Worm (Caenorhabditis elegans): ENCODE data around the gene Y67A10A.11.
"Not testable (repeated sequence)": the region's sequence is repeated elsewhere in the genome, so short reads cannot be mapped to it uniquely, and the experiment has no call there.

Gene Y67A10A.11

ce11 chrIV:14343756-14344155 is 4.0 kb downstream of the Y67A10A.11 start, which contains the start of gene srlf-28:
Gene srlf-28 (minus strand): TSS chrIV:14343856.
- TF ChIP-seq nhr-237 (tag; optimal IDR thresholded peaks at IDR 0.05) (no peak), tbx-8 (GFP tag; optimal IDR thresholded peaks at IDR 0.05) (no peak), unc-120 (tag; optimal IDR thresholded peaks at IDR 0.05; ENCODE audit: poor library complexity, severe bottlenecking) (no peak), unc-39 (tag; optimal IDR thresholded peaks at IDR 0.05) (no peak)

DNA sequence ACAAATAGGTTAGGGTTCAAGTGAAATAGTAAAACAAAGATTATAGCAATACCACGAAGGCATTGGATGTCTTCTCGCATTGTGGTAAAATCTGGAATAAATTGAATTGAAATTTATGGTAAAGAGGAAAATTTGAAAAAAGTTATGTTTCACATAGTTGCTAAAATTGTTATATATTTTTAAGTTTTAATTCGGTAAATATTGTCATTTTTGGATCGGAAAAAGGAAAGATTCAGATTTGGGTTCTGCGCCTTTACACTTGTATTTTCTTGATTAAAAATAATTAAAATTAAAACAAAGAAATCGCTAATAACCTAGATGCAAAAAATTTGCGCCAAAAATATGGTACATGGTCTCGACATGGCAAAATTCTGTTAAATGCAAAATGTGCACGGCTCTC is 10.9 kb downstream of the Y67A10A.11 start, which contains the start of gene oac-56:
oac-56 (minus strand) TSS at position 101 of the 400 bp plus-strand sequence.
- TF ChIP-seq nhr-12 (tag; optimal IDR thresholded peaks at IDR 0.05): no peak
- TF ChIP-seq unc-62 (GFP tag; optimal IDR thresholded peaks at IDR 0.05): no peak
- no peak for TF ChIP-seq elt-3 (tag; optimal IDR thresholded peaks at IDR 0.05)

ce11 chrIV:14356120-14356519 is 16.4 kb downstream of the Y67A10A.11 start:
- TF ChIP-seq hlh-1 (tag; optimal IDR thresholded peaks at IDR 0.05): peak; percentile 48
- no peak for TF ChIP-seq nhr-2 (tag; optimal IDR thresholded peaks at IDR 0.05)
- TF ChIP-seq nhr-28 (tag; optimal IDR thresholded peaks at IDR 0.05): no peak
- TF ChIP-seq mls-2 (tag; optimal IDR thresholded peaks at IDR 0.05): no peak
- TF ChIP-seq unc-62 (GFP tag; optimal IDR thresholded peaks at IDR 0.05): peak; percentile 44
- peak; percentile 87 for TF ChIP-seq ces-1 (GFP tag; optimal IDR thresholded peaks at IDR 0.05)
- peak; percentile 7 for TF ChIP-seq pha-4 (tag; optimal IDR thresholded peaks at IDR 0.05)

DNA sequence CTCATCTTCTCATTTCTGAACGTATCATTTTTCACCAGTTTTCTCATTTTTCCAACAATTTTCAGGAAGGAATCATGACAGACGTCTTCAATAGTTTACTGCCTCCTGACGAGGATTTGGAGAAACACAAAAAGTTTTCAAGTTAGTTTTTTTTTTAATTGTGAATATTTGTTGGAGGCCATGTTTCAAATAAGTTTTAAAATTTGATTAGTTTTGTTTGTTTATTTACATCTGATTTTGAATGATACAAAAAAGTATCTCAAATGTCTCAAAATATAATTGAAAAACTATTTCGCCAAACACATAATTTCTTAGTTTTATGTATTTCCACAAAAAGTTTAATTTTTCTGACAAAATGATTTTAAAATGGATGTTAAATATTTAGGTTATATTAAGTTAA is 21.4 kb downstream of the Y67A10A.11 start, which contains the start of gene ssu-2:
ssu-2 (plus strand) TSS at position 59 of the 400 bp plus-strand sequence.
- TF ChIP-seq nhr-12 (tag; optimal IDR thresholded peaks at IDR 0.05): no peak
- TF ChIP-seq ham-2 (GFP tag; optimal IDR thresholded peaks at IDR 0.05): no peak

DNA sequence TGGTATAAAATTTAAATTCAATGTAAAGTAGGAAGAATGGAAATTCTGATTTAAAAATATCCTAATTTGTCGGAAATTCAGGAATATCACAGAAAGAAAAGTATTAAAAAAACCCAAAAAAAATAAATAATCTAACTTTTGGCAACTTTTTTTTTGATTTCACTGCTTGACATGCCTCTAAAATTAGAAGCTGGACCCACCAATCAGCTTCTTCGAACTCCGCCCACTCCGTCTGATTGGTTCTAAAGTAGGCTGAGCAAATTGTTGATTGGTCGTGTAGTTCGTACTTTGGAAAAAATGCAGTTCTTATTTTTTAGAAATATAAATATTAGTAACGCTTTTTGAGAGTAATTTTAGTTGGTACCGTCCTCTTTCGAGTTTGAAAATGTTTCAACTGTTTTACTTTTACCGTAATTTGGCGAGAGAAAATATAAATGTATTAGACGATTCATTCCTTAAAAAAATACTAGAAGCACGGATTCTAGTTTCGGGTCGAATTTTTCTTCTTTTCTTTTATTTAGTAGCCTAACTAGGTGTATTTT is 26.2 kb downstream of the Y67A10A.11 start:
- TF ChIP-seq ceh-83 (GFP tag; optimal IDR thresholded peaks at IDR 0.05) (no peak), tbx-8 (GFP tag; optimal IDR thresholded peaks at IDR 0.05) (no peak)

DNA sequence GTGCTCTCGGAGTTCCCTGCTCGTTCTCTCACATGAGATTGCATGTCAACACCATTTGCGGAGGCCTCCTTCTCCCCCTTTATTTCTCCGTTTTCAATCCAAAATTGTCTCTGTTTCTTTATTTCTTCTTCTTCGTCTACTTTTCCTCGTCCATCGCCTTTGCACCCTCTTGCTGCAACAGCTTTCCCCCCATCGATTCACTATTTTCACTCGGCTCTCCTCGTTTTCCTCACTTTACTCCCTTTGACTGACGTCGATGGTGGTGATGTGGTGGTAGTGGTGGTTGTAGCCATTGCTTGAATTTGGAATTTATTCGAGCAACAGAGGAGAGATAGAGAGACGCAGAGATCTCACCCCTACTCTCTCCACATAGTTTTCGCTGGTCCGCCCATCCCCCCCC is 31.9 kb downstream of the Y67A10A.11 start:
- TF ChIP-seq bed-3 (GFP tag; optimal IDR thresholded peaks at IDR 0.05) (no peak), mep-1 (tag; optimal IDR thresholded peaks at IDR 0.05) (peak; percentile 12), snpc-4 (tag; optimal IDR thresholded peaks at IDR 0.05) (no peak), ceh-43 (GFP tag; optimal IDR thresholded peaks at IDR 0.05) (no peak), sptf-1 (tag; optimal IDR thresholded peaks at IDR 0.05) (peak; percentile 44), ces-1 (GFP tag; optimal IDR thresholded peaks at IDR 0.05) (peak; percentile 77), ceh-83 (GFP tag; optimal IDR thresholded peaks at IDR 0.05) (peak; percentile 16), mls-2 (tag; optimal IDR thresholded peaks at IDR 0.05) (peak; percentile 46)

DNA sequence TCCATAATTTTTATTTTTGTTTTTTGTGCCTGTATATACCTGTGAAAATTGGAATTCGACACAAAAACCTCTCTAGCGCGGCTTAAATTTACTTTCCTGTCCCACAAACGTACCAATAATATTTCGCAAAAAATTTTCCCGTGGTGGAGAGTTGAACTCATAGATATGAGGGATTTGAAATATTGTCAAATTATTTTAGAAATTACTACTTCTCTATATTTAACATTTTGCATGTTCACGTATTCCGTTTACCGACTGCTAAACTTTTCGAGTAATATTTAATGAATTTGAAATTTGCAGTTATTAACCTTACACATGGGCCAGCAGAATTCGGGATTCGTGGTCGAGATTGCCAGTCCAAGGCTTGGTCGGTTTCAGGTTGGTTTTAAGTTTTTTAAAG is 34.1 kb downstream of the Y67A10A.11 start, which contains the start of gene Y67A10A.7:
Y67A10A.7 (plus strand) TSS at position 301 of the 400 bp plus-strand sequence.
- TF ChIP-seq ztf-11 (tag; optimal IDR thresholded peaks at IDR 0.05); lin-13 (tag; optimal IDR thresholded peaks at IDR 0.05); ceh-83 (GFP tag; optimal IDR thresholded peaks at IDR 0.05): not testable (repeated sequence)

DNA sequence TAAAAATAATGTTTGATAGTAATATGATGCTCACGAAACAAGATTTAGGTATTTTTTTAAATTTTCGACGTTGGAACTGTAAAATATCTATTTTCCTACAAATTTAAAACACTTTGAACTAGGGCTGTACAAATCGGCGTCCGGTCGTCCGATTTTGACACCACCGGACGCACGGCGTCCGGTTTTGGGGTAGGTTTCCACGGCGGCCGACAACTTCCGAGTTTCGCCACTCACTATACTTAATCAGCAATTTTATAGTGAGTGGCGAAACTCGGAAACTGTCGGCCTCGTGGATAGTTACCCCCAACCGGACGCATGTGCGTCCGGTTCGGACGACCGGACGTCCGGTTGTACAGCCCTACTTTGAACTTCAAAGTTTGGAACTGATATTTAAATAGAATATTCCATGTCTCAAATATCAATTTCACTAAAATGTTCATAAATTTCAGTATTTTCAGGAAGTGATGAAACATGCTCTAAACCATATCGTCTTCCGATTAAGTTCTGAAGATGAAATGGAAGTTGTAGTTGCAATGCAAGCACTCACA is 37.6 kb downstream of the Y67A10A.11 start:
- TF ChIP-seq bed-3 (GFP tag; optimal IDR thresholded peaks at IDR 0.05) (no peak), elt-1 (tag; optimal IDR thresholded peaks at IDR 0.05; ENCODE audit: borderline replicate concordance, insufficient read depth) (no peak), unc-39 (tag; optimal IDR thresholded peaks at IDR 0.05) (no peak), mep-1 (tag; optimal IDR thresholded peaks at IDR 0.05) (no peak), M03D4.4 (tag; optimal IDR thresholded peaks at IDR 0.05) (no peak), lsy-2 (tag; optimal IDR thresholded peaks at IDR 0.05) (no peak), sptf-1 (tag; optimal IDR thresholded peaks at IDR 0.05) (no peak), drap-1 (GFP tag; optimal IDR thresholded peaks at IDR 0.05) (no peak), cnd-1 (tag; optimal IDR thresholded peaks at IDR 0.05) (no peak), unc-62 (GFP tag; optimal IDR thresholded peaks at IDR 0.05) (no peak), unc-120 (tag; optimal IDR thresholded peaks at IDR 0.05; ENCODE audit: poor library complexity, severe bottlenecking) (no peak)

Measured in whole organism, mixed stage, embryonic.